Worm (Caenorhabditis elegans): ENCODE data around the gene M79.2.

Gene M79.2

ce11 chrX:10628454-10628853, at the start of gene M79.2:
M79.2 (minus strand) TSS chrX:10628807.
- TF ChIP-seq nhr-237 (tag; optimal IDR thresholded peaks at IDR 0.05) (no peak), ceh-63 (GFP tag; optimal IDR thresholded peaks at IDR 0.05) (no peak), lin-39 (tag; optimal IDR thresholded peaks at IDR 0.05) (no peak), egl-13 (tag; optimal IDR thresholded peaks at IDR 0.05) (no peak), ceh-82 (tag; optimal IDR thresholded peaks at IDR 0.05) (no peak), aha-1 (tag; optimal IDR thresholded peaks at IDR 0.05) (no peak), lin-13 (GFP tag; optimal IDR thresholded peaks at IDR 0.05) (no peak), mep-1 (tag; optimal IDR thresholded peaks at IDR 0.05) (no peak), ceh-88 (GFP tag; IDR thresholded peaks at IDR 0.05) (no peak), lir-3 (tag; optimal IDR thresholded peaks at IDR 0.05; ENCODE audit: poor library complexity) (no peak), Y116A8C.19 (tag; optimal IDR thresholded peaks at IDR 0.05; ENCODE audit: borderline replicate concordance) (no peak), grh-1 (GFP tag; IDR thresholded peaks at IDR 0.05) (no peak), nhr-85 (tag) (no peak), fkh-10 (GFP tag; optimal IDR thresholded peaks at IDR 0.05) (no peak), tbx-2 (tag; optimal IDR thresholded peaks at IDR 0.05) (no peak), C16A3.4 (tag; optimal IDR thresholded peaks at IDR 0.05) (no peak), lin-35 (GFP tag; optimal IDR thresholded peaks at IDR 0.05) (peak in 1 of 2 experiments; percentile 37), nhr-19 (GFP tag; conservative IDR thresholded peaks at IDR 0.05) (no peak), lin-14 (GFP tag; optimal IDR thresholded peaks at IDR 0.05) (peak; percentile 41), dsc-1 (tag; optimal IDR thresholded peaks at IDR 0.05) (no peak), skn-1 (tag; optimal IDR thresholded peaks at IDR 0.05) (no peak), blmp-1 (tag; optimal IDR thresholded peaks at IDR 0.05) (peak; percentile 45), mdl-1 (tag; optimal IDR thresholded peaks at IDR 0.05) (peak in 1 of 2 experiments; percentile 33), elt-3 (tag; optimal IDR thresholded peaks at IDR 0.05) (peak in 1 of 6 experiments; percentile 0), elt-2 (tag; optimal IDR thresholded peaks at IDR 0.05) (peak; percentile 17)

- TF ChIP-seq aha-1 (tag; optimal IDR thresholded peaks at IDR 0.05) (no peak), skn-1 (tag; optimal IDR thresholded peaks at IDR 0.05) (peak; percentile 68), nhr-90 (tag; optimal IDR thresholded peaks at IDR 0.05; ENCODE audit: poor library complexity) (peak; percentile 24), mab-9 (GFP tag; IDR thresholded peaks at IDR 0.05) (no peak), nhr-28 (tag; optimal IDR thresholded peaks at IDR 0.05) (no peak), elt-3 (tag; optimal IDR thresholded peaks at IDR 0.05) (peak in 1 of 6 experiments; percentile 70), xbp-1 (tag; optimal IDR thresholded peaks at IDR 0.05) (no peak), mdl-1 (tag; optimal IDR thresholded peaks at IDR 0.05) (peak in 1 of 2 experiments; percentile 58), jun-1 (tag; optimal IDR thresholded peaks at IDR 0.05) (peak; percentile 24), lsy-2 (tag; optimal IDR thresholded peaks at IDR 0.05) (peak in 1 of 2 experiments; percentile 3), sox-4 (tag; optimal IDR thresholded peaks at IDR 0.05) (no peak), mep-1 (tag; optimal IDR thresholded peaks at IDR 0.05) (peak; percentile 68), egl-27 (tag; optimal IDR thresholded peaks at IDR 0.05) (no peak), unc-130 (tag; optimal IDR thresholded peaks at IDR 0.05) (no peak), pqm-1 (tag; optimal IDR thresholded peaks at IDR 0.05) (no peak), irx-1 (tag; optimal IDR thresholded peaks at IDR 0.05) (no peak), ceh-90 (tag; optimal IDR thresholded peaks at IDR 0.05) (no peak), efl-3 (GFP tag; optimal IDR thresholded peaks at IDR 0.05) (no peak), ama-1 (optimal IDR thresholded peaks at IDR 0.05) (peak; percentile 33), ztf-4 (tag; optimal IDR thresholded peaks at IDR 0.05) (no peak), egl-13 (tag; optimal IDR thresholded peaks at IDR 0.05) (no peak), zip-4 (GFP tag; optimal IDR thresholded peaks at IDR 0.05) (peak; percentile 35), tbx-2 (tag; optimal IDR thresholded peaks at IDR 0.05) (peak; percentile 20), F16B12.6 (tag; optimal IDR thresholded peaks at IDR 0.05) (no peak), ceh-88 (GFP tag; IDR thresholded peaks at IDR 0.05) (no peak), alr-1 (tag; optimal IDR thresholded peaks at IDR 0.05; ENCODE audit: borderline replicate concordance) (no peak), dpl-1 (GFP tag; optimal IDR thresholded peaks at IDR 0.05) (peak in 2 of 3 experiments; percentile 18 to 19), lin-14 (GFP tag; optimal IDR thresholded peaks at IDR 0.05) (peak; percentile 76), pag-3 (tag; optimal IDR thresholded peaks at IDR 0.05; ENCODE audit: borderline replicate concordance, insufficient read depth) (no peak), grh-1 (GFP tag; IDR thresholded peaks at IDR 0.05) (no peak), nhr-85 (tag) (peak; percentile 58), fos-1 (tag; optimal IDR thresholded peaks at IDR 0.05) (no peak), unc-86 (tag; optimal IDR thresholded peaks at IDR 0.05) (peak; percentile 5), zag-1 (tag; optimal IDR thresholded peaks at IDR 0.05) (no peak), efl-1 (optimal IDR thresholded peaks at IDR 0.05) (peak in 1 of 2 experiments; percentile 11), efl-1 (GFP tag; optimal IDR thresholded peaks at IDR 0.05 in 1 of 2) (peak; percentile 8 to 48)
Measured at ce11 chrX:10678081-10678736, 49.6 kb upstream of the M79.2 start.
